Fruit fly (Drosophila melanogaster): ENCODE results near the gene CG1907.

CG1907 gene

DNA sequence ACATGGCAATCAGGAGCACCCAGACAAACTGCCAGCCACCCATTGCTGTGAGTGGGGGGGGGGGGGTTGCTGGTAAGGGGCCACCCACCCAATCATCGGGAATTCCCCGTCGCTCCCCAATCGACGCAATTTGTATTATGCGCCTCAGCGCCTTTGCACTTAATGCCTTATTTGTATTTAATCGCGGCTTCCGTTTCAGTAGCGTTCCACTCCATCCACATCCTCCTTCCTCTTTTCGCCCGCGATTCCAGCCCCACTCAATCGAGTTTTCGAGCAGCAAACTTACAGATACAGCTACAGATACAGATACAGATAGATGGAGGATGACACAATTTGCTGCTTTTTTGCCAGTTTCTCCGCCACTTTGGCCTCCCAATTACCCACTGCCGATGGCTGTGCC lies 7.9 kb upstream of the CG1907 start:
- TF ChIP-seq crol (GFP tag; IDR thresholded peaks at IDR 0.05) (peak; percentile 40; the same call in 1 of the 2 replicates), Deaf1 (tag; optimal IDR thresholded peaks at IDR 0.05) (no peak), abd-A (tag; optimal IDR thresholded peaks at IDR 0.05) (peak; percentile 64), toy (GFP tag; IDR thresholded peaks at IDR 0.05) (0 out of 2 replicates have a peak, but pooled peaks have one; percentile 7), Hr39 (optimal IDR thresholded peaks at IDR 0.05) (peak; percentile 56)

- peak; percentile 23 for TF ChIP-seq CG7839 (tag; optimal IDR thresholded peaks at IDR 0.05)
- TF ChIP-seq ranshi (GFP tag; IDR thresholded peaks at IDR 0.05): peak; percentile 46; the same call in 1 of the 2 replicates
- TF ChIP-seq salm (tag; optimal IDR thresholded peaks at IDR 0.05): no peak
- peak; percentile 57 for TF ChIP-seq CG2678 (tag; optimal IDR thresholded peaks at IDR 0.05)
- peak; percentile 20 for TF ChIP-seq tap (tag; optimal IDR thresholded peaks at IDR 0.05)
- peak; percentile 42 for TF ChIP-seq CG11504 (tag; optimal IDR thresholded peaks at IDR 0.05)
- peak; percentile 25 for TF ChIP-seq CG13296 (GFP tag; optimal IDR thresholded peaks at IDR 0.05)
- TF ChIP-seq ci (GFP tag; IDR thresholded peaks at IDR 0.05): 0 out of 3 replicates have a peak, but pooled peaks have one; percentile 21
- 0 out of 2 replicates have a peak, but pooled peaks have one; percentile 18 for TF ChIP-seq Ptx1 (GFP tag; IDR thresholded peaks at IDR 0.05)
- no peak for TF ChIP-seq CG42726 (GFP tag; IDR thresholded peaks at IDR 0.05; ENCODE audit: partially characterized antibody)
- TF ChIP-seq dmrt99B (tag; optimal IDR thresholded peaks at IDR 0.05): peak; percentile 46
- TF ChIP-seq CG11696 (GFP tag; IDR thresholded peaks at IDR 0.05): peak; percentile 70
- 0 out of 2 replicates have a peak, but pooled peaks have one; percentile 25 for TF ChIP-seq HLH3B (GFP tag; IDR thresholded peaks at IDR 0.05)
- TF ChIP-seq CG14441 (GFP tag; IDR thresholded peaks at IDR 0.05): 0 out of 2 replicates have a peak, but pooled peaks have one; percentile 35
- TF ChIP-seq lbe (GFP tag; optimal IDR thresholded peaks at IDR 0.05): no peak
- TF ChIP-seq prd (optimal IDR thresholded peaks at IDR 0.05): no peak
- TF ChIP-seq prd (GFP tag; IDR thresholded peaks at IDR 0.05): peak; percentile 40; the same call in 1 of the 3 replicates
- peak; percentile 36; the same call in 1 of the 3 replicates for TF ChIP-seq row (GFP tag; IDR thresholded peaks at IDR 0.05)
- TF ChIP-seq sisA (GFP tag; IDR thresholded peaks at IDR 0.05): peak; percentile 11; the same call in 1 of the 2 replicates
- no peak for TF ChIP-seq emc (GFP tag; optimal IDR thresholded peaks at IDR 0.05)
- TF ChIP-seq hkb (optimal IDR thresholded peaks at IDR 0.05): no peak
- 0 out of 2 replicates have a peak, but pooled peaks have one; percentile 23 for TF ChIP-seq hkb (GFP tag; IDR thresholded peaks at IDR 0.05)
- peak; percentile 46; the same call in 1 of the 2 replicates for TF ChIP-seq Xrp1 (GFP tag; IDR thresholded peaks at IDR 0.05)
- TF ChIP-seq slbo (GFP tag; IDR thresholded peaks at IDR 0.05): peak; percentile 8; the same call in 1 of the 2 replicates
- TF ChIP-seq CG32532 (GFP tag; IDR thresholded peaks at IDR 0.05): peak; percentile 38; the same call in 1 of the 2 replicates
- TF ChIP-seq CG15696 (tag; optimal IDR thresholded peaks at IDR 0.05): no peak
- TF ChIP-seq CG10267 (tag; optimal IDR thresholded peaks at IDR 0.05): peak; percentile 2
- TF ChIP-seq corto (GFP tag; optimal IDR thresholded peaks at IDR 0.05): no peak
- TF ChIP-seq unpg (GFP tag; optimal IDR thresholded peaks at IDR 0.05): peak; percentile 4
- peak; percentile 50 for TF ChIP-seq lab (GFP tag; optimal IDR thresholded peaks at IDR 0.05)
- peak; percentile 45; the same call in 1 of the 2 replicates for TF ChIP-seq CG32772 (GFP tag; IDR thresholded peaks at IDR 0.05)
- no peak for TF ChIP-seq ara (GFP tag; IDR thresholded peaks at IDR 0.05)
- peak; percentile 22 for TF ChIP-seq CG3281 (GFP tag; optimal IDR thresholded peaks at IDR 0.05)
- TF ChIP-seq br (optimal IDR thresholded peaks at IDR 0.05): no peak
- no peak for TF ChIP-seq CG2889 (GFP tag; IDR thresholded peaks at IDR 0.05)
- peak; percentile 51 for TF ChIP-seq CG18599 (GFP tag; optimal IDR thresholded peaks at IDR 0.05)
- 0 out of 3 replicates have a peak, but pooled peaks have one; percentile 10 for TF ChIP-seq dysf (GFP tag; IDR thresholded peaks at IDR 0.05)
- TF ChIP-seq HLH54F (GFP tag; optimal IDR thresholded peaks at IDR 0.05): no peak
- no peak for TF ChIP-seq Med (GFP tag)
- TF ChIP-seq D19B (GFP tag; optimal IDR thresholded peaks at IDR 0.05): no peak
- TF ChIP-seq CG17359 (tag; optimal IDR thresholded peaks at IDR 0.05): peak; percentile 10
- TF ChIP-seq MTF-1 (GFP tag; optimal IDR thresholded peaks at IDR 0.05; ENCODE audit: borderline replicate concordance): no peak
- peak; percentile 12 for TF ChIP-seq Hmr (GFP tag; optimal IDR thresholded peaks at IDR 0.05)
- peak; percentile 20 for TF ChIP-seq Fer1 (GFP tag; optimal IDR thresholded peaks at IDR 0.05)
- TF ChIP-seq gem (tag; optimal IDR thresholded peaks at IDR 0.05): peak; percentile 39
Observed at dm6 chr3R:29617197-29617596, 1.7 kb upstream of the CG1907 start.
